Fruit fly (Drosophila melanogaster) whole organism, embryonic: ENCODE data around the gene alpha-Man-IIb.

ENCODE experiments used
- Bgb ChIP-seq: fragments of 200-800 bp; sonication (Bioruptor generic); IDR thresholded peaks from 2 replicates; pipeline ENCODE4 v1.3.6; 2022; ENCODE audit warnings: missing biosample characterization, missing genetic modification characterization; ENCODE audit not compliant: partially characterized antibody
- Blimp-1 ChIP-seq: fragments of 200-800 bp; sonication (Bioruptor generic); optimal IDR thresholded peaks from 3 replicates; lab custom pipeline; 2018; ENCODE audit warnings: missing biosample characterization, missing genetic modification characterization, mild to moderate bottlenecking, moderate library complexity, missing genetic modification reagents
- CG11093 ChIP-seq: fragments of 200-800 bp; sonication (Bioruptor generic); IDR thresholded peaks from 3 replicates; pipeline ENCODE4 v1.3.6; 2022; ENCODE audit warnings: missing biosample characterization, missing genetic modification characterization
- CG11723 ChIP-seq: fragments of 200-800 bp; sonication (Bioruptor generic); optimal IDR thresholded peaks from 2 replicates; lab custom pipeline; 2017; ENCODE audit warnings: missing biosample characterization, mild to moderate bottlenecking, missing genetic modification characterization
- CG12071 ChIP-seq: fragments of 200-800 bp; sonication (Bioruptor generic); optimal IDR thresholded peaks from 3 replicates; lab custom pipeline; 2018; ENCODE audit warnings: missing biosample characterization, mild to moderate bottlenecking, missing genetic modification characterization
- CG12299 ChIP-seq: fragments of 200-800 bp; sonication (Bioruptor generic); optimal IDR thresholded peaks from 2 replicates; lab custom pipeline; 2018; ENCODE audit warnings: missing biosample characterization, mild to moderate bottlenecking, missing genetic modification characterization
- CG15011 ChIP-seq: fragments of 200-800 bp; sonication (Bioruptor generic); optimal IDR thresholded peaks from 3 replicates; lab custom pipeline; 2018; ENCODE audit warnings: missing biosample characterization, mild to moderate bottlenecking, missing genetic modification characterization
- CG15269 ChIP-seq: fragments of 200-800 bp; sonication (Bioruptor generic); optimal IDR thresholded peaks from 2 replicates; lab custom pipeline; 2018; ENCODE audit warnings: missing biosample characterization, mild to moderate bottlenecking, missing genetic modification characterization, moderate library complexity
- CG1602 ChIP-seq: fragments of 200-800 bp; sonication (Bioruptor generic); optimal IDR thresholded peaks from 3 replicates; lab custom pipeline; 2016; ENCODE audit warnings: missing biosample characterization, missing genetic modification characterization
- CG17186 ChIP-seq: fragments of 200-800 bp; sonication (Bioruptor generic); optimal IDR thresholded peaks from 3 replicates; lab custom pipeline; 2017; ENCODE audit warnings: missing biosample characterization, missing genetic modification reagents, missing genetic modification characterization
- CG17359 ChIP-seq: fragments of 200-800 bp; sonication (Bioruptor generic); optimal IDR thresholded peaks from 3 replicates; lab custom pipeline; 2018; ENCODE audit warnings: missing biosample characterization, mild to moderate bottlenecking, missing genetic modification characterization, moderate library complexity
- CG17568 ChIP-seq: fragments of 200-800 bp; sonication (Bioruptor generic); optimal IDR thresholded peaks from 2 replicates; lab custom pipeline; 2018; ENCODE audit warnings: missing biosample characterization, mild to moderate bottlenecking, missing genetic modification characterization, moderate library complexity
- CG17829 ChIP-seq: fragments of 200-800 bp; optimal IDR thresholded peaks from 2 replicates; lab custom pipeline; 2019; ENCODE audit warnings: missing biosample characterization, mild to moderate bottlenecking, missing genetic modification characterization, moderate library complexity
- CG18262 ChIP-seq: fragments of 200-800 bp; optimal IDR thresholded peaks from 3 replicates; lab custom pipeline; 2019; ENCODE audit warnings: missing biosample characterization, mild to moderate bottlenecking, missing genetic modification characterization, moderate library complexity
- CG18476 ChIP-seq: fragments of 200-800 bp; sonication (Bioruptor generic); optimal IDR thresholded peaks from 2 replicates; lab custom pipeline; 2016; ENCODE audit warnings: missing biosample characterization, mild to moderate bottlenecking, missing genetic modification characterization
- CG32532 ChIP-seq: fragments of 200-800 bp; sonication (Bioruptor generic); IDR thresholded peaks from 2 replicates; pipeline ENCODE4 v1.3.6; 2022; ENCODE audit warnings: missing biosample characterization, missing genetic modification characterization
- CG4854 ChIP-seq: fragments of 200-800 bp; sonication (Bioruptor generic); optimal IDR thresholded peaks from 2 replicates; lab custom pipeline; 2016; ENCODE audit warnings: missing biosample characterization, missing genetic modification characterization, inconsistent platforms
- CG5180 ChIP-seq: fragments of 200-800 bp; sonication (Bioruptor generic); optimal IDR thresholded peaks from 3 replicates; lab custom pipeline; 2017; ENCODE audit warnings: missing biosample characterization, missing genetic modification characterization, mild to moderate bottlenecking, moderate library complexity, missing genetic modification reagents
- CG6254 ChIP-seq: fragments of 200-800 bp; sonication (Bioruptor generic); optimal IDR thresholded peaks from 3 replicates; lab custom pipeline; 2017; ENCODE audit warnings: mild to moderate bottlenecking, missing biosample characterization, missing genetic modification reagents, missing genetic modification characterization
- CG7357 ChIP-seq: fragments of 200-800 bp; sonication (Bioruptor generic); IDR thresholded peaks from 3 replicates; pipeline ENCODE4 v1.3.6; 2022; ENCODE audit warnings: missing biosample characterization, missing genetic modification characterization
- CG8089 ChIP-seq: fragments of 200-800 bp; sonication (Bioruptor generic); optimal IDR thresholded peaks from 3 replicates; lab custom pipeline; 2016; ENCODE audit warnings: missing biosample characterization, missing genetic modification characterization
- CG9727 ChIP-seq: fragments of 200-800 bp; sonication (Bioruptor generic); optimal IDR thresholded peaks from 3 replicates; lab custom pipeline; 2017; ENCODE audit warnings: missing biosample characterization, mild to moderate bottlenecking, missing genetic modification characterization
- CoRest ChIP-seq: fragments of 200-800 bp; sonication (Bioruptor generic); optimal IDR thresholded peaks from 3 replicates; lab custom pipeline; 2018; ENCODE audit warnings: missing biosample characterization, mild to moderate bottlenecking, missing genetic modification characterization, moderate library complexity
- CrebB ChIP-seq: fragments of 200-800 bp; sonication (Bioruptor generic); optimal IDR thresholded peaks from 3 replicates; lab custom pipeline; 2018; ENCODE audit warnings: missing biosample characterization, mild to moderate bottlenecking, missing genetic modification characterization
- D ChIP-seq, 2 experiments: fragments of 200-800 bp in 1 of 2; fragments of >200 bp in 1 of 2; sonication (Bioruptor generic) in 1 of 2; optimal IDR thresholded peaks; 2 replicates in 1 of 2; 3 replicates in 1 of 2; lab custom pipeline; 2017; ENCODE audit warnings: mild to moderate bottlenecking in 1 of 2, missing biosample characterization in 1 of 2, missing genetic modification characterization in 1 of 2, missing genetic modification reagents in 1 of 2
- E2f2 ChIP-seq: fragments of 200-800 bp; sonication (Bioruptor generic); IDR thresholded peaks from 2 replicates; pipeline ENCODE4 v1.3.6; 2022; ENCODE audit warnings: missing biosample characterization, missing genetic modification characterization
- Eip74EF ChIP-seq, 2 experiments: fragments of 200-800 bp in 1 of 2; fragments of >200 bp in 1 of 2; sonication (Bioruptor generic) in 1 of 2; optimal IDR thresholded peaks; 2 replicates each; lab custom pipeline; 2017 to 2019; ENCODE audit warnings: missing biosample characterization in 2 of 2, missing genetic modification characterization in 2 of 2, mild to moderate bottlenecking in 1 of 2, moderate library complexity in 1 of 2
- HmgZ ChIP-seq: fragments of 200-800 bp; sonication (Bioruptor generic); optimal IDR thresholded peaks from 2 replicates; lab custom pipeline; 2018; ENCODE audit warnings: missing biosample characterization, mild to moderate bottlenecking, missing genetic modification characterization
- Hr3 ChIP-seq: fragments of 200-800 bp; sonication (Bioruptor generic); optimal IDR thresholded peaks from 3 replicates; lab custom pipeline; 2016; ENCODE audit warnings: missing biosample characterization, missing genetic modification characterization
- Hsf ChIP-seq: fragments of 200-800 bp; sonication (Bioruptor generic); optimal IDR thresholded peaks from 3 replicates; lab custom pipeline; 2016; ENCODE audit warnings: missing biosample characterization, missing genetic modification characterization
- Max ChIP-seq: fragments of 200-800 bp; sonication (Bioruptor generic); optimal IDR thresholded peaks from 2 replicates; lab custom pipeline; 2016; ENCODE audit warnings: missing biosample characterization, mild to moderate bottlenecking, missing genetic modification characterization
- NfI ChIP-seq: fragments of 200-800 bp; sonication (Bioruptor generic); optimal IDR thresholded peaks from 3 replicates; lab custom pipeline; 2018; ENCODE audit warnings: missing biosample characterization, mild to moderate bottlenecking, missing genetic modification characterization, moderate library complexity
- Oli ChIP-seq: fragments of 200-800 bp; sonication (Bioruptor generic); optimal IDR thresholded peaks from 2 replicates; lab custom pipeline; 2018; ENCODE audit warnings: missing biosample characterization, mild to moderate bottlenecking, missing genetic modification characterization, moderate library complexity
- Ravus ChIP-seq: fragments of 200-800 bp; sonication (Bioruptor generic); IDR thresholded peaks from 2 replicates; pipeline ENCODE4 v1.3.6; 2022; ENCODE audit warnings: missing biosample characterization, missing genetic modification characterization
- az2 ChIP-seq: fragments of 200-800 bp; sonication (Bioruptor generic); optimal IDR thresholded peaks from 3 replicates; lab custom pipeline; 2016; ENCODE audit warnings: missing biosample characterization, missing genetic modification characterization
- da ChIP-seq: fragments of 200-800 bp; sonication (Bioruptor generic); optimal IDR thresholded peaks from 2 replicates; lab custom pipeline; 2016; ENCODE audit warnings: missing biosample characterization, missing genetic modification characterization
- dysf ChIP-seq: fragments of 200-800 bp; sonication (Bioruptor generic); IDR thresholded peaks from 3 replicates; pipeline ENCODE4 v1.3.6; 2022; ENCODE audit warnings: missing biosample characterization, missing genetic modification characterization
- gcm2 ChIP-seq: fragments of 200-800 bp; sonication (Bioruptor generic); optimal IDR thresholded peaks from 2 replicates; lab custom pipeline; 2016; ENCODE audit warnings: missing biosample characterization, missing genetic modification characterization
- hth ChIP-seq: fragments of >200 bp; optimal IDR thresholded peaks from 2 replicates; lab custom pipeline; 2017; ENCODE audit warnings: inconsistent platforms
- insv ChIP-seq, 2 experiments: fragments of 200-800 bp; sonication (Bioruptor generic); optimal IDR thresholded peaks; 3 replicates each; lab custom pipeline; 2016 to 2018; ENCODE audit warnings: missing biosample characterization in 2 of 2, missing genetic modification characterization in 2 of 2
- klu ChIP-seq: fragments of 200-800 bp; sonication (Bioruptor generic); IDR thresholded peaks from 2 replicates; pipeline ENCODE4 v1.3.6; 2022; ENCODE audit warnings: missing biosample characterization, missing genetic modification characterization
- nom ChIP-seq: fragments of 200-800 bp; sonication (Bioruptor generic); optimal IDR thresholded peaks from 2 replicates; lab custom pipeline; 2017; ENCODE audit warnings: missing biosample characterization, missing genetic modification characterization, mild to moderate bottlenecking, moderate library complexity, missing genetic modification reagents
- pan ChIP-seq, 4 experiments: fragments of >200 bp in 3 of 4; fragments of 200-800 bp in 1 of 4; sonication (Bioruptor generic) in 1 of 4; optimal IDR thresholded peaks in 3 of 4; IDR thresholded peaks in 1 of 4; 2 replicates each; pipeline versions ENCODE4 v1.3.6 to Lab custom; 2017 to 2022; ENCODE audit warnings: missing biosample characterization in 2 of 4, missing genetic modification characterization in 2 of 4, mixed read lengths in 1 of 4
- pb ChIP-seq: fragments of 200-800 bp; sonication (Bioruptor generic); optimal IDR thresholded peaks from 3 replicates; lab custom pipeline; 2016; ENCODE audit warnings: missing biosample characterization, missing genetic modification characterization
- salm ChIP-seq: fragments of 200-800 bp; sonication (Bioruptor generic); optimal IDR thresholded peaks from 2 replicates; lab custom pipeline; 2018; ENCODE audit warnings: missing biosample characterization, mild to moderate bottlenecking, missing genetic modification characterization
- sens ChIP-seq: fragments of 200-800 bp; sonication (Bioruptor generic); peaks from one replicate; lab custom pipeline; 2016; ENCODE audit warnings: missing biosample characterization, missing genetic modification characterization
- sqz ChIP-seq: fragments of 200-800 bp; sonication (Bioruptor generic); optimal IDR thresholded peaks from 3 replicates; lab custom pipeline; 2018; ENCODE audit warnings: missing biosample characterization, mild to moderate bottlenecking, missing genetic modification characterization
- tgo ChIP-seq: fragments of 200-800 bp; sonication (Bioruptor generic); IDR thresholded peaks from 3 replicates; pipeline ENCODE4 v1.3.6; 2022; ENCODE audit warnings: missing biosample characterization, missing genetic modification characterization
- vvl ChIP-seq: fragments of 200-800 bp; sonication (Bioruptor generic); IDR thresholded peaks from 2 replicates; pipeline ENCODE4 v1.3.6; 2022; ENCODE audit warnings: missing biosample characterization, missing genetic modification characterization
- wor ChIP-seq: fragments of 200-800 bp; sonication (Bioruptor generic); IDR thresholded peaks from 2 replicates; pipeline ENCODE4 v1.3.6; 2022; ENCODE audit warnings: missing biosample characterization, missing genetic modification characterization

alpha-Man-IIb gene

dm6 chr3R:15827559-15827958 lies 23.5 kb downstream of the alpha-Man-IIb start (continued):
- TF ChIP-seq CG32532 (GFP tag; lab: Robert Waterston, UW) (no peak), CG12299 (no peak), CG6254 (GFP tag; lab: Kevin White, UChicago) (no peak), CG17568 (GFP tag; lab: Kevin White, UChicago) (no peak), CG15011 (no peak), CG18262 (no peak), Max (GFP tag; lab: Kevin White, UChicago) (no peak), Eip74EF (GFP tag; optimal IDR thresholded peaks at IDR 0.05; lab: Kevin White, UChicago) (peak in 1 of 2 experiments; percentile 3), CG4854 (no peak), CG9727 (GFP tag; lab: Kevin White, UChicago) (no peak), gcm2 (GFP tag; lab: Kevin White, UChicago) (no peak), CoRest (tag; lab: Kevin White, UChicago) (peak; percentile 21), da (GFP tag; lab: Kevin White, UChicago) (no peak), hth (lab: Kevin White, UChicago) (no peak), CG1602 (no peak), Bgb (GFP tag; lab: Robert Waterston, UW) (no peak), pan (optimal IDR thresholded peaks at IDR 0.05; lab: Kevin White, UChicago) (no peak), pan (GFP tag; optimal IDR thresholded peaks at IDR 0.05 in 1 of 2, IDR thresholded peaks at IDR 0.05 in 1 of 2) (peak in 1 of 2 experiments; percentile 28), wor (GFP tag; lab: Robert Waterston, UW) (no peak), E2f2 (no peak), dysf (peak; percentile 45; the same call in 1 of the 3 replicates), CG17829 (tag; lab: Kevin White, UChicago) (peak; percentile 21), HmgZ (tag; lab: Kevin White, UChicago) (no peak), CG7357 (GFP tag; lab: Robert Waterston, UW) (peak; percentile 18; the same call in 1 of the 3 replicates), CG8089 (no peak), pb (GFP tag; lab: Kevin White, UChicago) (no peak), CG17186 (GFP tag; lab: Kevin White, UChicago) (no peak), sqz (no peak), CG17359 (tag; lab: Kevin White, UChicago) (no peak), insv (GFP tag; optimal IDR thresholded peaks at IDR 0.05; lab: Kevin White, UChicago) (no peak), nom (peak; percentile 59), Hsf (GFP tag; lab: Kevin White, UChicago) (no peak), Hr3 (GFP tag; lab: Kevin White, UChicago) (no peak), D (optimal IDR thresholded peaks at IDR 0.05; lab: Kevin White, UChicago) (no peak), D (GFP tag; optimal IDR thresholded peaks at IDR 0.05; lab: Kevin White, UChicago) (no peak), tgo (peak; percentile 35; the same call in 2 of the 3 replicates), Blimp-1 (GFP tag; lab: Kevin White, UChicago) (no peak), CG18476 (GFP tag; lab: Kevin White, UChicago) (no peak), CG12071 (no peak), Ravus (no peak), klu (no peak), CG15269 (peak; percentile 38), CG11723 (GFP tag; lab: Kevin White, UChicago) (no peak), CG11093 (GFP tag; lab: Robert Waterston, UW) (peak; percentile 34; the same call in 1 of the 3 replicates), CG5180 (GFP tag; lab: Kevin White, UChicago) (peak; percentile 20), NfI (GFP tag; lab: Kevin White, UChicago) (peak; percentile 9), salm (tag; lab: Kevin White, UChicago) (no peak), Oli (tag; lab: Kevin White, UChicago) (peak; percentile 34), CrebB (tag; lab: Kevin White, UChicago) (no peak), sens (peak; percentile 29), vvl (GFP tag; lab: Robert Waterston, UW) (no peak), az2 (GFP tag; lab: Kevin White, UChicago) (no peak)
